Worm (Caenorhabditis elegans) whole organism, L2 larva: ENCODE measurements around the gene H39E20.1.

Source experiments
- C34F6.9 ChIP-seq: fragments of 150-350 bp; optimal IDR thresholded peaks from 2 replicates; lab custom pipeline; 2014; ENCODE audit warnings: missing biosample characterization, missing genetic modification characterization
- F13H6.1 ChIP-seq: sonication (generic microtip); optimal IDR thresholded peaks from 2 replicates; lab custom pipeline; 2016; ENCODE audit warnings: missing genetic modification characterization, missing compliant biosample characterization
- R02D3.7 ChIP-seq: fragments of 150-350 bp; optimal IDR thresholded peaks from 2 replicates; lab custom pipeline; 2014; ENCODE audit warnings: missing biosample characterization, missing genetic modification characterization
- Y55F3AM.14 ChIP-seq: fragments of 200-800 bp; sonication (Bioruptor generic); optimal IDR thresholded peaks from 2 replicates; lab custom pipeline; 2018; ENCODE audit warnings: mild to moderate bottlenecking, missing genetic modification characterization, missing compliant biosample characterization
- ZK546.5 ChIP-seq: sonication (generic microtip); optimal IDR thresholded peaks from 2 replicates; lab custom pipeline; 2017; ENCODE audit warnings: missing biosample characterization, missing genetic modification characterization
- alr-1 ChIP-seq: fragments of 150-350 bp; optimal IDR thresholded peaks from 2 replicates; lab custom pipeline; 2014; ENCODE audit warnings: missing biosample characterization, missing genetic modification characterization
- aly-2 ChIP-seq: fragments of 150-350 bp; optimal IDR thresholded peaks from 2 replicates; lab custom pipeline; 2014; ENCODE audit warnings: missing biosample characterization, missing genetic modification characterization
- ama-1 ChIP-seq: fragments of 150-350 bp; optimal IDR thresholded peaks from 2 replicates; lab custom pipeline; 2018; ENCODE audit warnings: inconsistent platforms
- blmp-1 ChIP-seq: sonication (generic microtip); optimal IDR thresholded peaks from 2 replicates; lab custom pipeline; 2017; ENCODE audit warnings: missing genetic modification characterization, mild to moderate bottlenecking, missing compliant biosample characterization, antibody characterized with exemption, moderate library complexity; ENCODE audit not compliant: insufficient read depth
- ceh-16 ChIP-seq: fragments of 150-350 bp; optimal IDR thresholded peaks from 2 replicates; lab custom pipeline; 2014; ENCODE audit warnings: missing biosample characterization, missing genetic modification characterization
- ceh-82 ChIP-seq: fragments of 150-350 bp; optimal IDR thresholded peaks from 2 replicates; lab custom pipeline; 2014; ENCODE audit warnings: missing biosample characterization, missing genetic modification characterization
- crh-2 ChIP-seq: sonication (generic microtip); optimal IDR thresholded peaks from 2 replicates; lab custom pipeline; 2017; ENCODE audit warnings: missing biosample characterization, missing genetic modification characterization
- dmd-4 ChIP-seq: sonication (generic microtip); optimal IDR thresholded peaks from 2 replicates; lab custom pipeline; 2017; ENCODE audit warnings: missing biosample characterization, missing genetic modification characterization
- egl-27 ChIP-seq: sonication (generic microtip); optimal IDR thresholded peaks from 3 replicates; lab custom pipeline; 2017; ENCODE audit warnings: missing biosample characterization, missing genetic modification reagents, missing genetic modification characterization
- elt-1 ChIP-seq: fragments of 150-350 bp; optimal IDR thresholded peaks from 2 replicates; lab custom pipeline; 2014; ENCODE audit warnings: missing biosample characterization, missing genetic modification characterization
- elt-3 ChIP-seq: sonication (generic microtip); optimal IDR thresholded peaks from 2 replicates; lab custom pipeline; 2017; ENCODE audit warnings: missing biosample characterization, missing genetic modification characterization
- fos-1 ChIP-seq: fragments of 150-350 bp; optimal IDR thresholded peaks from 2 replicates; lab custom pipeline; 2014; ENCODE audit warnings: missing biosample characterization, missing genetic modification characterization
- gmeb-1 ChIP-seq: fragments of 150-350 bp; optimal IDR thresholded peaks from 2 replicates; lab custom pipeline; 2014; ENCODE audit warnings: missing biosample characterization, missing genetic modification characterization
- lin-11 ChIP-seq: fragments of 150-350 bp; sonication (generic microtip); optimal IDR thresholded peaks from 2 replicates; lab custom pipeline; 2014; ENCODE audit warnings: missing biosample characterization, missing genetic modification characterization, inconsistent platforms, mixed read lengths
- lin-13 ChIP-seq: fragments of 150-350 bp; optimal IDR thresholded peaks from 2 replicates; lab custom pipeline; 2014; ENCODE audit warnings: missing biosample characterization, missing genetic modification reagents, missing genetic modification characterization
- lin-39 ChIP-seq: fragments of 150-350 bp; optimal IDR thresholded peaks from 2 replicates; lab custom pipeline; 2014; ENCODE audit warnings: missing biosample characterization, missing genetic modification reagents, missing genetic modification characterization
- lsy-2 ChIP-seq, 2 experiments: fragments of 150-350 bp in 1 of 2; sonication (generic microtip) in 1 of 2; optimal IDR thresholded peaks; 2 replicates each; lab custom pipeline; 2014 to 2017; ENCODE audit warnings: missing biosample characterization in 2 of 2, missing genetic modification characterization in 2 of 2
- mab-5 ChIP-seq: fragments of 150-350 bp; optimal IDR thresholded peaks from 2 replicates; lab custom pipeline; 2014; ENCODE audit warnings: missing biosample characterization, missing genetic modification characterization
- mbf-1 ChIP-seq: sonication (generic microtip); optimal IDR thresholded peaks from 2 replicates; lab custom pipeline; 2017; ENCODE audit warnings: missing biosample characterization, missing genetic modification characterization
- mdl-1 ChIP-seq, 2 experiments: fragments of 150-350 bp in 1 of 2; sonication (generic microtip) in 1 of 2; optimal IDR thresholded peaks; 2 replicates each; lab custom pipeline; 2017; ENCODE audit warnings: missing biosample characterization in 2 of 2, missing genetic modification characterization in 2 of 2
- nhr-10 ChIP-seq: sonication (generic microtip); optimal IDR thresholded peaks from 2 replicates; lab custom pipeline; 2017; ENCODE audit warnings: missing biosample characterization, missing genetic modification characterization
- nhr-11 ChIP-seq: fragments of 150-350 bp; optimal IDR thresholded peaks from 2 replicates; lab custom pipeline; 2014; ENCODE audit warnings: missing biosample characterization, missing genetic modification characterization
- nhr-12 ChIP-seq: fragments of 150-350 bp; optimal IDR thresholded peaks from 2 replicates; lab custom pipeline; 2014; ENCODE audit warnings: missing biosample characterization, missing genetic modification characterization
- nhr-129 ChIP-seq: fragments of 150-350 bp; optimal IDR thresholded peaks from 2 replicates; lab custom pipeline; 2014; ENCODE audit warnings: missing biosample characterization, missing genetic modification characterization
- nhr-21 ChIP-seq: fragments of 150-350 bp; optimal IDR thresholded peaks from 2 replicates; lab custom pipeline; 2014; ENCODE audit warnings: missing biosample characterization, missing genetic modification characterization
- nhr-23 ChIP-seq: fragments of 150-350 bp; optimal IDR thresholded peaks from 2 replicates; lab custom pipeline; 2014; ENCODE audit warnings: missing biosample characterization, missing genetic modification reagents, missing genetic modification characterization
- nhr-237 ChIP-seq: fragments of 150-350 bp; optimal IDR thresholded peaks from 2 replicates; lab custom pipeline; 2014; ENCODE audit warnings: missing biosample characterization, missing genetic modification characterization
- nhr-25 ChIP-seq: fragments of 150-350 bp; sonication (generic microtip); optimal IDR thresholded peaks from 3 replicates; lab custom pipeline; 2014; ENCODE audit warnings: missing biosample characterization, missing genetic modification characterization
- nhr-6 ChIP-seq: fragments of 150-350 bp; optimal IDR thresholded peaks from 2 replicates; lab custom pipeline; 2014; ENCODE audit warnings: missing biosample characterization, missing genetic modification characterization
- nhr-77 ChIP-seq: fragments of 150-350 bp; optimal IDR thresholded peaks from 2 replicates; lab custom pipeline; 2014; ENCODE audit warnings: missing biosample characterization, missing genetic modification characterization
- peb-1 ChIP-seq: fragments of 150-350 bp; optimal IDR thresholded peaks from 2 replicates; lab custom pipeline; 2014; ENCODE audit warnings: missing biosample characterization, missing genetic modification characterization
- sem-4 ChIP-seq: fragments of 150-350 bp; optimal IDR thresholded peaks from 2 replicates; lab custom pipeline; 2014; ENCODE audit warnings: missing biosample characterization, missing genetic modification reagents, missing genetic modification characterization
- skn-1 ChIP-seq: sonication (generic microtip); optimal IDR thresholded peaks from 2 replicates; lab custom pipeline; 2017; ENCODE audit warnings: missing biosample characterization, missing genetic modification characterization
- sma-3 ChIP-seq: sonication (generic microtip); optimal IDR thresholded peaks from 2 replicates; lab custom pipeline; 2016; ENCODE audit warnings: missing genetic modification reagents, missing genetic modification characterization, missing compliant biosample characterization
- sma-9 ChIP-seq, 2 experiments: fragments of 150-350 bp in 1 of 2; sonication (generic microtip) in 1 of 2; optimal IDR thresholded peaks; 2 replicates each; lab custom pipeline; 2014 to 2016; ENCODE audit warnings: missing genetic modification characterization in 2 of 2, mild to moderate bottlenecking in 1 of 2, missing biosample characterization in 1 of 2, missing compliant biosample characterization in 1 of 2, missing genetic modification reagents in 1 of 2, moderate library complexity in 1 of 2
- snpc-4 ChIP-seq: fragments of 150-350 bp; optimal IDR thresholded peaks from 2 replicates; lab custom pipeline; 2014; ENCODE audit warnings: missing biosample characterization, missing genetic modification characterization
- unc-39 ChIP-seq: fragments of 150-350 bp; optimal IDR thresholded peaks from 2 replicates; lab custom pipeline; 2014; ENCODE audit warnings: missing biosample characterization, missing genetic modification characterization
- unc-55 ChIP-seq: fragments of 150-350 bp; sonication (generic microtip); optimal IDR thresholded peaks from 3 replicates; lab custom pipeline; 2014; ENCODE audit warnings: missing biosample characterization, missing genetic modification reagents, missing genetic modification characterization
- unc-62 ChIP-seq: fragments of 150-350 bp; optimal IDR thresholded peaks from 2 replicates; lab custom pipeline; 2014; ENCODE audit warnings: missing biosample characterization, missing genetic modification reagents, missing genetic modification characterization
- zag-1 ChIP-seq: fragments of 150-350 bp; optimal IDR thresholded peaks from 2 replicates; lab custom pipeline; 2014; ENCODE audit warnings: missing biosample characterization, missing genetic modification characterization
- ztf-1 ChIP-seq: fragments of 200-800 bp; sonication (Bioruptor generic); conservative IDR thresholded peaks from 2 replicates; pipeline ENCODE4 v1.3.6; 2022; ENCODE audit warnings: missing genetic modification characterization, missing compliant biosample characterization
- ztf-11 ChIP-seq: sonication (generic microtip); optimal IDR thresholded peaks from 2 replicates; lab custom pipeline; 2017; ENCODE audit warnings: missing biosample characterization, missing genetic modification characterization
- ztf-4 ChIP-seq: fragments of 150-350 bp; optimal IDR thresholded peaks from 2 replicates; lab custom pipeline; 2014; ENCODE audit warnings: missing biosample characterization, missing genetic modification characterization

Gene H39E20.1

DNA sequence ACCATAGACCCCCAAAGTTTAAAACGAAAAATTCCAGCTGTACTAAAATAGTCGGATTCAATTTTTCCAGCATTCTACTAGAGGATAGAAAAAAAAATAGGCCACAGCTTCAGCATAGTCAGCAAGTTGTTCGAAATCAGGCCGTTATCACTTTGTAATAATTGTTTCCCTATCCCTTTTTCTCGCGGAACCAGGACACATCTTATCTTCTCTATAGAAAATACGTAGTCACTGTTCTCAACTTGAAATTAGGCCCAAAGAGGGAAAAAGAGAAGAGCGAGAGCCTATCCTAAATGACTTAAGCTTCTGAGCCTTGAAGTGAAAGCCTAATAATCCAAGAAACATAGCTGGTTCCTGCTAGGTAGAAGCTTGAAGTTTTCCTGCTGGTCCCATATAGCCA is 48.3 kb upstream of the H39E20.1 start:
- TF ChIP-seq lsy-2 (tag; optimal IDR thresholded peaks at IDR 0.05; lab: Kevin White, UChicago): peak in 1 of 2 experiments; percentile 47
- peak; percentile 16 for TF ChIP-seq sma-3 (GFP tag; lab: Kevin White, UChicago)
- no peak for TF ChIP-seq nhr-12 (tag; lab: Kevin White, UChicago)
- no peak for TF ChIP-seq unc-62 (GFP tag; lab: Kevin White, UChicago)
- TF ChIP-seq ama-1 (lab: Kevin White, UChicago): peak; percentile 64
- TF ChIP-seq Y55F3AM.14: no peak
- no peak for TF ChIP-seq peb-1 (tag; lab: Kevin White, UChicago)
- TF ChIP-seq unc-39: no peak
- TF ChIP-seq ztf-4 (tag; lab: Kevin White, UChicago): peak; percentile 53
- no peak for TF ChIP-seq fos-1 (tag; lab: Kevin White, UChicago)
- no peak for TF ChIP-seq mdl-1 (tag; optimal IDR thresholded peaks at IDR 0.05; lab: Kevin White, UChicago)
- TF ChIP-seq nhr-25 (tag; lab: Kevin White, UChicago): no peak
- peak; percentile 45 for TF ChIP-seq crh-2 (tag; lab: Kevin White, UChicago)
- TF ChIP-seq F13H6.1: peak; percentile 4
- no peak for TF ChIP-seq elt-1 (tag; lab: Kevin White, UChicago)
- no peak for TF ChIP-seq egl-27 (tag; lab: Kevin White, UChicago)
- TF ChIP-seq sem-4 (tag; lab: Kevin White, UChicago): no peak
- TF ChIP-seq ceh-16 (tag; lab: Kevin White, UChicago): peak; percentile 8
- no peak for TF ChIP-seq nhr-6 (tag; lab: Kevin White, UChicago)
- TF ChIP-seq lin-13 (GFP tag; lab: Kevin White, UChicago): no peak
- no peak for TF ChIP-seq lin-11 (tag; lab: Kevin White, UChicago)
- TF ChIP-seq gmeb-1 (tag; lab: Kevin White, UChicago): no peak
- no peak for TF ChIP-seq ztf-1 (GFP tag; lab: Robert Waterston, UW)
- no peak for TF ChIP-seq dmd-4
- no peak for TF ChIP-seq R02D3.7
- no peak for TF ChIP-seq alr-1 (tag; lab: Kevin White, UChicago)
- no peak for TF ChIP-seq nhr-23
- TF ChIP-seq ceh-82 (tag; lab: Kevin White, UChicago): no peak
- TF ChIP-seq nhr-10 (tag; lab: Kevin White, UChicago): no peak
- no peak for TF ChIP-seq ZK546.5 (tag; lab: Kevin White, UChicago)
- peak; percentile 29 for TF ChIP-seq nhr-21
- TF ChIP-seq nhr-129 (tag; lab: Kevin White, UChicago): peak; percentile 14
- no peak for TF ChIP-seq aly-2
- no peak for TF ChIP-seq nhr-77 (tag; lab: Kevin White, UChicago)
- no peak for TF ChIP-seq snpc-4 (tag; lab: Kevin White, UChicago)
- no peak for TF ChIP-seq ztf-11 (tag; lab: Kevin White, UChicago)
- TF ChIP-seq C34F6.9 (tag; lab: Kevin White, UChicago): no peak
- TF ChIP-seq mab-5 (tag; lab: Kevin White, UChicago): no peak
- peak; percentile 43 for TF ChIP-seq sma-9 (GFP tag; optimal IDR thresholded peaks at IDR 0.05; lab: Kevin White, UChicago)
- no peak for TF ChIP-seq sma-9 (tag; optimal IDR thresholded peaks at IDR 0.05; lab: Kevin White, UChicago)
- no peak for TF ChIP-seq elt-3 (tag; lab: Kevin White, UChicago)
- TF ChIP-seq nhr-11 (tag; lab: Kevin White, UChicago): no peak
- no peak for TF ChIP-seq zag-1 (tag; lab: Kevin White, UChicago)
- TF ChIP-seq skn-1 (tag; lab: Kevin White, UChicago): no peak
- no peak for TF ChIP-seq lin-39
- TF ChIP-seq nhr-237 (tag; lab: Kevin White, UChicago): no peak
- no peak for TF ChIP-seq mbf-1 (tag; lab: Kevin White, UChicago)
- no peak for TF ChIP-seq blmp-1 (tag; lab: Kevin White, UChicago)
- TF ChIP-seq unc-55 (GFP tag; lab: Kevin White, UChicago): no peak
- TF ChIP-seq, all 48 proteins: peak for 10
